Worm (Caenorhabditis elegans): ENCODE data around the gene C44H9.4.

DNA sequence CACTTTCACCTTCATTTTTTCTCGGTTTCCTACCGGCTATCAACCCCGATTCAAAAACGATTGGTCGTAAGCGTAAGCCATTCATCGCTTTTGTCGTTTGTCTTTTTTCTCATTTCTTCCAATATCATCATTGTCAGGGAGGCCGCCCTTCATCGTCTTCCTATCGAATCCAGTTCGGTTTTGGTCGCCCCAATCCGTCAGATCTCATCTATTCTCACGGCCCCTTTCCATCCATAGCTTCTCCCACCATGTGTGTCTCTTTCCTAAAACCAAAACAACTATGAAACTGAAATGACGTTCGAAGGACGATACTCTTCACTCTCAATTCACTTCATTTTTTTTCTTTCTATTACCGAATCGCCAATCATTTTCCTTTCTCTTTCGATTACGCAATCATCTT, 40.4 kb downstream of the C44H9.4 start:
- TF ChIP-seq tra-4 (tag; optimal IDR thresholded peaks at IDR 0.05) (no peak), flt-1 (GFP tag; IDR thresholded peaks at IDR 0.05) (no peak), ama-1 (optimal IDR thresholded peaks at IDR 0.05) (no peak), hnd-1 (tag; optimal IDR thresholded peaks at IDR 0.05) (no peak), scrt-1 (GFP tag; IDR thresholded peaks at IDR 0.05) (no peak), ceh-13 (GFP tag; optimal IDR thresholded peaks at IDR 0.05) (no peak)
